Worm (Caenorhabditis elegans) whole organism, L1 larva: ENCODE data around the gene C26E1.2.

Experiments used
- ceh-8 ChIP-seq: fragments of 200-800 bp; sonication (Bioruptor generic); optimal IDR thresholded peaks from 2 replicates; lab custom pipeline; 2018; ENCODE audit warnings: mild to moderate bottlenecking, missing genetic modification characterization, moderate library complexity, missing compliant biosample characterization
- unc-62 ChIP-seq: fragments of 150-350 bp; optimal IDR thresholded peaks from 2 replicates; lab custom pipeline; 2014; ENCODE audit warnings: missing biosample characterization, missing genetic modification reagents, missing genetic modification characterization

- no peak for TF ChIP-seq unc-62 (GFP tag; lab: Kevin White, UChicago)
- no peak for TF ChIP-seq ceh-8 (GFP tag; lab: Kevin White, UChicago)
Measured at ce11 chrV:13320676-13321075, 15.7 kb downstream of the C26E1.2 start, which contains the start of gene srh-15.
